Worm (Caenorhabditis elegans) whole organism, young adult: ENCODE measurements around the gene C04A11.5.

ENCODE experiments used
- F22D6.2 ChIP-seq: sonication (generic microtip); optimal IDR thresholded peaks from 2 replicates; lab custom pipeline; 2016; ENCODE audit warnings: mild to moderate bottlenecking, missing genetic modification characterization, missing compliant biosample characterization
- F49E8.2 ChIP-seq: sonication (generic microtip); optimal IDR thresholded peaks from 3 replicates; lab custom pipeline; 2017; ENCODE audit warnings: missing genetic modification characterization, mild to moderate bottlenecking, missing compliant biosample characterization, antibody characterized with exemption, moderate library complexity; ENCODE audit not compliant: insufficient read depth
- F57A8.1 ChIP-seq: fragments of 200-800 bp; sonication (Bioruptor generic); optimal IDR thresholded peaks from 2 replicates; lab custom pipeline; 2018; ENCODE audit warnings: mild to moderate bottlenecking, missing genetic modification characterization, moderate library complexity, missing compliant biosample characterization
- T26A5.8 ChIP-seq: sonication (generic microtip); optimal IDR thresholded peaks from 2 replicates; lab custom pipeline; 2016; ENCODE audit warnings: missing genetic modification characterization, missing compliant biosample characterization
- ama-1 ChIP-seq, 3 experiments: fragments of 150-350 bp in 1 of 3; sonication (generic microtip) in 2 of 3; optimal IDR thresholded peaks; 2 replicates each; lab custom pipeline; 2014 to 2018; ENCODE audit warnings: missing biosample characterization in 2 of 3, missing genetic modification characterization in 2 of 3, missing genetic modification reagents in 2 of 3
- attf-3 ChIP-seq: fragments of 200-800 bp; sonication (Bioruptor generic); conservative IDR thresholded peaks from 2 replicates; pipeline ENCODE4 v1.3.6; 2022; ENCODE audit warnings: missing genetic modification reagents, missing genetic modification characterization, missing compliant biosample characterization
- attf-6 ChIP-seq: fragments of 200-800 bp; sonication (Bioruptor generic); IDR thresholded peaks from 2 replicates; pipeline ENCODE4 v1.3.6; 2022; ENCODE audit warnings: missing genetic modification reagents, missing genetic modification characterization, missing compliant biosample characterization
- ccch-3 ChIP-seq: fragments of 200-800 bp; sonication (Bioruptor generic); optimal IDR thresholded peaks from 2 replicates; lab custom pipeline; 2018; ENCODE audit warnings: mild to moderate bottlenecking, missing genetic modification characterization, missing compliant biosample characterization
- ets-4 ChIP-seq: fragments of 200-800 bp; sonication (Bioruptor generic); optimal IDR thresholded peaks from 2 replicates; lab custom pipeline; 2018; ENCODE audit warnings: mild to moderate bottlenecking, missing genetic modification characterization, missing compliant biosample characterization
- him-1 ChIP-seq: sonication (generic microtip); optimal IDR thresholded peaks from 2 replicates; lab custom pipeline; 2016; ENCODE audit warnings: missing genotype, missing genetic modification reagents, missing genetic modification characterization, missing compliant biosample characterization
- let-526 ChIP-seq: fragments of 200-800 bp; sonication (Bioruptor generic); IDR thresholded peaks from 2 replicates; pipeline ENCODE4 v1.3.6; 2022; ENCODE audit warnings: missing genetic modification reagents, missing genetic modification characterization, missing compliant biosample characterization
- pha-4 ChIP-seq: fragments of 150-350 bp; sonication (generic microtip); optimal IDR thresholded peaks from 2 replicates; lab custom pipeline; 2014; ENCODE audit warnings: missing biosample characterization, missing genetic modification reagents, missing genetic modification characterization
- ztf-28 ChIP-seq: fragments of 200-800 bp; sonication (Bioruptor generic); IDR thresholded peaks from 2 replicates; pipeline ENCODE4 v1.3.6; 2022; ENCODE audit warnings: missing genetic modification reagents, missing genetic modification characterization, missing compliant biosample characterization

DNA sequence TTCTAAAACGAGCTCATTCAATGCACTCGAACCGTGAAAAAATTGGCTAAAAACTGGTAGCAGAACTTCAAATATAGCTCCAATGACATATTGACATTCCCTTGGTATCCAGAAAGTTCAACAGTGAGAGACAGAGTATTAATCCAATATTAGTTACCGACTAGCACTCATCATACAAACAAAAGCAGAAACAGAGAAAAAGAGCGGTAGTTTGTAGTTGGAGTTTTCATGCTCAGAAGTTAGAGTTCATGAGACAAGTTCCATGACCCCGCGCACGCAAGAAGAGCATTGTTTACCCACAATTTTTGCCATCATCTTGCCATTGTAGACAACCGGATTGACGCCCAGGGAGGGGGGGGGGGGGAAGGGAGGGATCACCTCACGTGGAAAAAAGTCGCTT lies 10.1 kb upstream of the C04A11.5 start:
- TF ChIP-seq him-1 (tag; lab: Kevin White, UChicago) (no peak), ztf-28 (GFP tag; lab: Robert Waterston, UW) (no peak), pha-4 (tag; lab: Kevin White, UChicago) (no peak), attf-6 (GFP tag; lab: Robert Waterston, UW) (no peak), T26A5.8 (tag; lab: Kevin White, UChicago) (no peak), ama-1 (optimal IDR thresholded peaks at IDR 0.05; lab: Kevin White, UChicago) (no peak), ama-1 (GFP tag; optimal IDR thresholded peaks at IDR 0.05; lab: Kevin White, UChicago) (no peak), F57A8.1 (no peak), attf-3 (GFP tag; lab: Robert Waterston, UW) (no peak), ets-4 (no peak), ccch-3 (GFP tag; lab: Kevin White, UChicago) (no peak), F22D6.2 (tag; lab: Kevin White, UChicago) (no peak), let-526 (GFP tag; lab: Robert Waterston, UW) (no peak), F49E8.2 (tag; lab: Kevin White, UChicago) (no peak)
